Worm (Caenorhabditis elegans) whole organism, L1 larva: ENCODE measurements around the gene F46C5.9.

Source experiments
- C16A3.4 ChIP-seq: fragments of 150-350 bp; optimal IDR thresholded peaks from 2 replicates; lab custom pipeline; 2014; ENCODE audit warnings: missing biosample characterization, missing genetic modification characterization
- C34B4.2 ChIP-seq: sonication (generic microtip); optimal IDR thresholded peaks from 2 replicates; lab custom pipeline; 2017; ENCODE audit warnings: mild to moderate bottlenecking, missing genetic modification characterization, missing compliant biosample characterization
- F16B12.6 ChIP-seq: fragments of 150-350 bp; optimal IDR thresholded peaks from 2 replicates; lab custom pipeline; 2014; ENCODE audit warnings: missing biosample characterization, missing genetic modification characterization
- Y116A8C.19 ChIP-seq: sonication (generic microtip); optimal IDR thresholded peaks from 2 replicates; lab custom pipeline; 2016; ENCODE audit warnings: missing compliant biosample characterization, missing genetic modification characterization, borderline replicate concordance
- aha-1 ChIP-seq: fragments of 150-350 bp; optimal IDR thresholded peaks from 2 replicates; lab custom pipeline; 2014; ENCODE audit warnings: missing biosample characterization, missing genetic modification characterization
- alr-1 ChIP-seq: fragments of 200-800 bp; sonication (Bioruptor generic); optimal IDR thresholded peaks from 2 replicates; lab custom pipeline; 2018; ENCODE audit warnings: borderline replicate concordance, mild to moderate bottlenecking, missing genetic modification characterization, missing compliant biosample characterization
- ceh-63 ChIP-seq: fragments of 200-800 bp; sonication (Bioruptor generic); optimal IDR thresholded peaks from 2 replicates; lab custom pipeline; 2018; ENCODE audit warnings: mild to moderate bottlenecking, missing genetic modification characterization, missing compliant biosample characterization
- ceh-82 ChIP-seq, 3 experiments: fragments of 150-350 bp in 1 of 3; sonication (generic microtip) in 2 of 3; optimal IDR thresholded peaks; 2 replicates each; lab custom pipeline; 2014 to 2017; ENCODE audit warnings: missing biosample characterization in 3 of 3, missing genetic modification characterization in 3 of 3
- ces-1 ChIP-seq: fragments of 150-350 bp; optimal IDR thresholded peaks from 2 replicates; lab custom pipeline; 2014; ENCODE audit warnings: missing biosample characterization, missing genetic modification reagents, missing genetic modification characterization
- dpl-1 ChIP-seq, 3 experiments: fragments of 150-350 bp in 2 of 3; sonication (generic microtip) in 1 of 3; optimal IDR thresholded peaks; 2 replicates each; lab custom pipeline; 2014 to 2017; ENCODE audit warnings: missing biosample characterization in 3 of 3, missing genetic modification characterization in 3 of 3, missing genetic modification reagents in 3 of 3
- dsc-1 ChIP-seq: sonication (generic microtip); optimal IDR thresholded peaks from 2 replicates; lab custom pipeline; 2016; ENCODE audit warnings: mild to moderate bottlenecking, missing genetic modification characterization, missing compliant biosample characterization
- efl-1 ChIP-seq, 4 experiments: fragments of 150-350 bp; optimal IDR thresholded peaks in 3 of 4; peaks in 1 of 4; 1 replicate in 1 of 4; 2 replicates in 3 of 4; lab custom pipeline; 2014; ENCODE audit warnings: missing biosample characterization in 2 of 4, missing genetic modification characterization in 2 of 4, missing genetic modification reagents in 2 of 4
- efl-3 ChIP-seq: fragments of 200-800 bp; sonication (Bioruptor generic); optimal IDR thresholded peaks from 2 replicates; lab custom pipeline; 2018; ENCODE audit warnings: mild to moderate bottlenecking, missing genetic modification characterization, missing compliant biosample characterization
- egl-13 ChIP-seq: sonication (generic microtip); optimal IDR thresholded peaks from 2 replicates; lab custom pipeline; 2016; ENCODE audit warnings: missing genotype, missing genetic modification reagents, missing genetic modification characterization, missing compliant biosample characterization
- elt-3 ChIP-seq, 6 experiments: fragments of 150-350 bp in 1 of 6; sonication (generic microtip); optimal IDR thresholded peaks; 2 replicates each; lab custom pipeline; 2017 to 2018; ENCODE audit warnings: missing biosample characterization in 6 of 6, missing genetic modification characterization in 6 of 6, inconsistent platforms in 1 of 6
- ets-5 ChIP-seq: fragments of 200-800 bp; sonication (Bioruptor generic); IDR thresholded peaks from 2 replicates; pipeline ENCODE4 v1.3.6; 2022; ENCODE audit warnings: missing genetic modification characterization, missing compliant biosample characterization
- fkh-10 ChIP-seq: sonication (generic microtip); optimal IDR thresholded peaks from 2 replicates; lab custom pipeline; 2017; ENCODE audit warnings: missing biosample characterization, missing genetic modification reagents, missing genetic modification characterization
- fos-1 ChIP-seq: fragments of 150-350 bp; optimal IDR thresholded peaks from 2 replicates; lab custom pipeline; 2014; ENCODE audit warnings: missing biosample characterization, missing genetic modification characterization
- grh-1 ChIP-seq: fragments of 200-800 bp; sonication (Bioruptor generic); IDR thresholded peaks from 2 replicates; pipeline ENCODE4 v1.3.6; 2022; ENCODE audit warnings: missing genetic modification reagents, missing genetic modification characterization, missing compliant biosample characterization
- irx-1 ChIP-seq: sonication (generic microtip); optimal IDR thresholded peaks from 2 replicates; lab custom pipeline; 2016; ENCODE audit warnings: missing genetic modification characterization, missing compliant biosample characterization
- isw-1 ChIP-seq: fragments of 200-800 bp; sonication (Bioruptor generic); IDR thresholded peaks from 2 replicates; pipeline ENCODE4 v1.3.6; 2022; ENCODE audit warnings: missing genetic modification characterization, missing compliant biosample characterization
- lin-35 ChIP-seq, 2 experiments: fragments of 150-350 bp; optimal IDR thresholded peaks; 2 replicates each; lab custom pipeline; 2014; ENCODE audit warnings: missing biosample characterization in 2 of 2, missing genetic modification characterization in 2 of 2, missing genetic modification reagents in 2 of 2
- lir-3 ChIP-seq: sonication (generic microtip); optimal IDR thresholded peaks from 2 replicates; lab custom pipeline; 2016; ENCODE audit warnings: mild to moderate bottlenecking, missing genetic modification characterization, moderate library complexity, missing compliant biosample characterization; ENCODE audit not compliant: poor library complexity
- mef-2 ChIP-seq: fragments of 150-350 bp; optimal IDR thresholded peaks from 2 replicates; lab custom pipeline; 2014; ENCODE audit warnings: missing biosample characterization, missing genetic modification characterization
- mep-1 ChIP-seq: fragments of 150-350 bp; optimal IDR thresholded peaks from 2 replicates; lab custom pipeline; 2014; ENCODE audit warnings: missing biosample characterization, missing genetic modification characterization
- nhr-19 ChIP-seq: fragments of 200-800 bp; sonication (Bioruptor generic); conservative IDR thresholded peaks from 2 replicates; pipeline ENCODE4 v1.3.6; 2022; ENCODE audit warnings: missing genetic modification characterization, missing compliant biosample characterization
- nhr-47 ChIP-seq: sonication (generic microtip); optimal IDR thresholded peaks from 2 replicates; lab custom pipeline; 2016; ENCODE audit warnings: mild to moderate bottlenecking, missing genetic modification characterization, moderate library complexity, missing compliant biosample characterization
- nhr-76 ChIP-seq: sonication (generic microtip); optimal IDR thresholded peaks from 2 replicates; lab custom pipeline; 2017; ENCODE audit warnings: missing biosample characterization, missing genetic modification characterization
- nhr-85 ChIP-seq: sonication (generic microtip); peaks from one replicate; lab custom pipeline; 2016; ENCODE audit warnings: missing genetic modification characterization, inconsistent platforms, missing compliant biosample characterization
- pax-3 ChIP-seq: fragments of 200-800 bp; sonication (Bioruptor generic); optimal IDR thresholded peaks from 2 replicates; lab custom pipeline; 2018; ENCODE audit warnings: mild to moderate bottlenecking, missing genetic modification characterization, moderate library complexity, missing compliant biosample characterization
- pqm-1 ChIP-seq: sonication (generic microtip); optimal IDR thresholded peaks from 3 replicates; lab custom pipeline; 2017; ENCODE audit warnings: missing biosample characterization, missing genetic modification characterization
- rnt-1 ChIP-seq: sonication (generic microtip); optimal IDR thresholded peaks from 2 replicates; lab custom pipeline; 2016; ENCODE audit warnings: mild to moderate bottlenecking, missing genetic modification characterization, moderate library complexity, missing compliant biosample characterization
- skn-1 ChIP-seq: fragments of 150-350 bp; optimal IDR thresholded peaks from 2 replicates; lab custom pipeline; 2014; ENCODE audit warnings: missing biosample characterization, missing genetic modification characterization
- snpc-4 ChIP-seq: fragments of 150-350 bp; optimal IDR thresholded peaks from 2 replicates; lab custom pipeline; 2014; ENCODE audit warnings: missing biosample characterization, missing genetic modification characterization
- sox-4 ChIP-seq: sonication (generic microtip); optimal IDR thresholded peaks from 2 replicates; lab custom pipeline; 2016; ENCODE audit warnings: missing genetic modification characterization, missing compliant biosample characterization
- tbx-2 ChIP-seq: sonication (generic microtip); optimal IDR thresholded peaks from 2 replicates; lab custom pipeline; 2016; ENCODE audit warnings: missing genetic modification characterization, missing compliant biosample characterization
- unc-30 ChIP-seq: sonication (generic microtip); optimal IDR thresholded peaks from 2 replicates; lab custom pipeline; 2017; ENCODE audit warnings: missing biosample characterization, missing genetic modification characterization
- unc-62 ChIP-seq: fragments of 150-350 bp; optimal IDR thresholded peaks from 2 replicates; lab custom pipeline; 2014; ENCODE audit warnings: missing biosample characterization, missing genetic modification reagents, missing genetic modification characterization
- unc-98 ChIP-seq: fragments of 200-800 bp; sonication (Bioruptor generic); IDR thresholded peaks from 2 replicates; pipeline ENCODE4 v1.3.6; 2022; ENCODE audit warnings: missing genetic modification characterization, missing compliant biosample characterization
- zag-1 ChIP-seq: fragments of 150-350 bp; optimal IDR thresholded peaks from 2 replicates; lab custom pipeline; 2014; ENCODE audit warnings: missing biosample characterization, missing genetic modification characterization
- zip-4 ChIP-seq: fragments of 200-800 bp; sonication (Bioruptor generic); optimal IDR thresholded peaks from 2 replicates; lab custom pipeline; 2018; ENCODE audit warnings: mild to moderate bottlenecking, missing genetic modification characterization, moderate library complexity, missing compliant biosample characterization

The F46C5.9 gene

DNA sequence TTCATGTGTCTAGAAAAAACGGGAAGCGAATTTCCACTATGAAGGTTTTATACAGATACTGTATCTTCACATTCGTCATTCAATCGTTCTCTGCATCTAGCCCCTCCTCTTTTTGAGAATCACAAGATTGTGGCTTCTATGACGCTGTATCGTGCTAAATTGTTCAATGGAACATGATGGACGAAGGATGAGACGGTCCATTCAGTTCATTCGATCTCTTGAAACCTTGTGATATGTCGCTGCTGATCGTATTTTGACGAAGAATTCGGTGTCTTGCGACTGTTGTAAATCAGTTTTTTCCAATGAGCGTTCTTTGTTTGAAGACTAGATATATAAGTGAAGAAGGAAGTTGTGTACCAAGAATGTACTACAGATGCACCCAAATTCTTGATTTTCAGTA lies 3.1 kb upstream of the F46C5.9 start (continued):
- TF ChIP-seq grh-1 (GFP tag; lab: Robert Waterston, UW) (no peak), dpl-1 (GFP tag; optimal IDR thresholded peaks at IDR 0.05; lab: Kevin White, UChicago) (peak; percentile 1 to 24 (median 21)), unc-98 (GFP tag; lab: Robert Waterston, UW) (no peak), rnt-1 (tag; lab: Kevin White, UChicago) (no peak), zag-1 (tag; lab: Kevin White, UChicago) (no peak), dsc-1 (tag; lab: Kevin White, UChicago) (no peak), unc-30 (tag; lab: Kevin White, UChicago) (no peak), irx-1 (peak; percentile 36), efl-3 (GFP tag; lab: Kevin White, UChicago) (no peak), egl-13 (tag; lab: Kevin White, UChicago) (no peak), pax-3 (tag; lab: Kevin White, UChicago) (no peak), skn-1 (tag; lab: Kevin White, UChicago) (no peak), lin-35 (GFP tag; optimal IDR thresholded peaks at IDR 0.05; lab: Kevin White, UChicago) (peak in 1 of 2 experiments; percentile 70), fkh-10 (GFP tag; lab: Kevin White, UChicago) (no peak), ces-1 (GFP tag; lab: Kevin White, UChicago) (no peak), nhr-76 (tag; lab: Kevin White, UChicago) (no peak), nhr-19 (peak; percentile 93), sox-4 (tag; lab: Kevin White, UChicago) (no peak), fos-1 (tag; lab: Kevin White, UChicago) (no peak), alr-1 (no peak), C16A3.4 (tag; lab: Kevin White, UChicago) (peak; percentile 70), nhr-47 (tag; lab: Kevin White, UChicago) (peak; percentile 51), mep-1 (peak; percentile 13), ceh-63 (no peak), ets-5 (GFP tag; lab: Robert Waterston, UW) (no peak), mef-2 (tag; lab: Kevin White, UChicago) (no peak), ceh-82 (tag; optimal IDR thresholded peaks at IDR 0.05; lab: Kevin White, UChicago) (peak in 1 of 3 experiments; percentile 5), snpc-4 (tag; lab: Kevin White, UChicago) (no peak), pqm-1 (tag; lab: Kevin White, UChicago) (no peak), unc-62 (GFP tag; lab: Kevin White, UChicago) (no peak), tbx-2 (tag; lab: Kevin White, UChicago) (peak; percentile 73)

ce11 chrII:8812346-8812745 lies 1.8 kb upstream of the F46C5.9 start:
- TF ChIP-seq nhr-85 = no peak
- TF ChIP-seq zip-4 = no peak
- TF ChIP-seq isw-1 (GFP tag; lab: Robert Waterston, UW) = no peak
- TF ChIP-seq elt-3 (tag; optimal IDR thresholded peaks at IDR 0.05; lab: Kevin White, UChicago) = peak in 1 of 6 experiments; percentile 23
- no peak for TF ChIP-seq efl-1 (optimal IDR thresholded peaks at IDR 0.05; lab: Kevin White, UChicago)
- TF ChIP-seq efl-1 (GFP tag; optimal IDR thresholded peaks at IDR 0.05 in 1 of 2; lab: Kevin White, UChicago) = peak in 1 of 2 experiments; percentile 45
- TF ChIP-seq lir-3 (tag; lab: Kevin White, UChicago) = no peak
- TF ChIP-seq C34B4.2 (tag; lab: Kevin White, UChicago) = no peak
- no peak for TF ChIP-seq aha-1 (tag; lab: Kevin White, UChicago)
- no peak for TF ChIP-seq rnt-1 (tag; lab: Kevin White, UChicago)
- TF ChIP-seq fkh-10 (GFP tag; lab: Kevin White, UChicago) = no peak
- TF ChIP-seq pax-3 (tag; lab: Kevin White, UChicago) = no peak
- no peak for TF ChIP-seq Y116A8C.19
- no peak for TF ChIP-seq F16B12.6 (tag; lab: Kevin White, UChicago)
- TF ChIP-seq C16A3.4 (tag; lab: Kevin White, UChicago) = no peak
- no peak for TF ChIP-seq unc-30 (tag; lab: Kevin White, UChicago)
